Fruit fly (Drosophila melanogaster) whole organism, embryonic: Measurements from ENCODE around the gene Lasp.
A peak's percentile ranks its signal among the peaks of the same experiment; 100 is the strongest.

Experiments
- CG1529 ChIP-seq: fragments of 200-800 bp; sonication (Bioruptor generic); optimal IDR thresholded peaks from 3 replicates; lab custom pipeline; 2018; ENCODE audit warnings: missing biosample characterization, missing genetic modification characterization
- CG18262 ChIP-seq: fragments of 200-800 bp; optimal IDR thresholded peaks from 3 replicates; lab custom pipeline; 2019; ENCODE audit warnings: missing biosample characterization, mild to moderate bottlenecking, missing genetic modification characterization, moderate library complexity
- CG18476 ChIP-seq: fragments of 200-800 bp; sonication (Bioruptor generic); optimal IDR thresholded peaks from 2 replicates; lab custom pipeline; 2016; ENCODE audit warnings: missing biosample characterization, mild to moderate bottlenecking, missing genetic modification characterization
- CG9215 ChIP-seq: fragments of 200-800 bp; sonication (Bioruptor generic); IDR thresholded peaks from 2 replicates; pipeline ENCODE4 v1.3.6; 2022; ENCODE audit warnings: missing biosample characterization, missing genetic modification characterization
- CG9817 ChIP-seq: fragments of 200-800 bp; sonication (Bioruptor generic); optimal IDR thresholded peaks from 2 replicates; lab custom pipeline; 2018; ENCODE audit warnings: missing biosample characterization, mild to moderate bottlenecking, missing genetic modification characterization, moderate library complexity
- cas ChIP-seq: fragments of 200-800 bp; sonication (Bioruptor generic); IDR thresholded peaks from 2 replicates; pipeline ENCODE4 v1.3.6; 2022; ENCODE audit warnings: missing biosample characterization, missing genetic modification characterization
- dpn ChIP-seq, 2 experiments: fragments of 200-800 bp; sonication (Bioruptor generic); optimal IDR thresholded peaks; 3 replicates each; lab custom pipeline; 2016; ENCODE audit warnings: missing biosample characterization in 2 of 2, missing genetic modification characterization in 2 of 2
- inv ChIP-seq: fragments of 200-800 bp; sonication (Bioruptor generic); IDR thresholded peaks from 2 replicates; pipeline ENCODE4 v1.3.6; 2022; ENCODE audit warnings: missing biosample characterization, missing genetic modification characterization; ENCODE audit not compliant: partially characterized antibody

DNA sequence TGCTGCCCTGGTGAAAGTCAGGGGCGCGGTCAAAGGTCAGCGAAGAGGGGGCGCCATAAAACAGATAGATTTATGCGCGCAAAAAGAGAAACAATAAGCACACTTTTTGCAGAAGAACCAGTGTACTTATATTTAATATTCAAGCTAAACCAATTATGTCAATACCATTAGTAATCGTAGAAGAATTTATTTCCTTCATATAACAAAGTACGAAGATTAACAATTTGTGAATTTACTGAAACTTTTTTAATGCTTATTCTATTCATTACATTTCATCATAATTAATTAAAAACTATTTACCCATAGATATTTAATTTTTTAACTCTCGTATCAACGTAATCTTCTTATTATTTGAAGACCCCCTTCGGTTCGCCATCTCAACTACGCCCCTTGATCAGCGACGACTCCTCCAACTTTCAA, 69.4 kb downstream of the Lasp start:
- TF ChIP-seq dpn (GFP tag; optimal IDR thresholded peaks at IDR 0.05; lab: Kevin White, UChicago) (peak in 1 of 2 experiments; percentile 42), CG9215 (GFP tag; lab: Robert Waterston, UW) (no peak), CG9817 (no peak), CG18476 (peak; percentile 18), CG18262 (tag; lab: Kevin White, UChicago) (peak; percentile 92), CG1529 (GFP tag; lab: Kevin White, UChicago) (peak; percentile 65), cas (GFP tag; lab: Robert Waterston, UW) (no peak), inv (GFP tag; lab: Robert Waterston, UW) (no peak)
